Worm (Caenorhabditis elegans) whole organism, late embryonic: ENCODE data around the gene spop-1.

ENCODE experiments used
- ama-1 ChIP-seq: fragments of 150-350 bp; optimal IDR thresholded peaks from 2 replicates; lab custom pipeline; 2014
- sox-4 ChIP-seq: sonication (generic microtip); optimal IDR thresholded peaks from 2 replicates; lab custom pipeline; 2017; ENCODE audit warnings: mild to moderate bottlenecking, missing genetic modification characterization, inconsistent platforms, missing compliant biosample characterization

DNA sequence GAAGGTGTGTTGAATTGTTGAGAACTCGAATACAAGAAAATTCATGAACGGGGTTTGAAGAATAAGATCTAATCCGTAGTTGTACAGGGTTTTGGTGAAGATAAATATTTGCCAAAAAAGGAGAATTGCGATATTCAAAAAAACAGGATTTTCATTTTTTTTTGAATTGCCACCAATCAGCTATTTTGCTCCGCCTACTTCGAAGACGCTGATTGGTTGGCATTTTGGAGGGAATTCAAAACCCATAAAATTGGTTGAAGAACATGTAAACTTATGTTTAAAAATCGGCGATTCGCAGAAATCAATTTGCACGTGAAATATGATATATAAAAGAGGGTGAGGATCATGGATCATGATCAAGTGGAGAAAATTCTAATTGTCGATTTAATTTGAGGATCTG lies 21.8 kb downstream of the spop-1 start:
- TF ChIP-seq sox-4 (tag; lab: Kevin White, UChicago) = no peak
- no peak for TF ChIP-seq ama-1
